Worm (Caenorhabditis elegans) whole organism, young adult: ENCODE data around the gene F22B5.5.

Experiments used
- B0035.1 ChIP-seq: sonication (generic microtip); optimal IDR thresholded peaks from 2 replicates; lab custom pipeline; 2016; ENCODE audit warnings: missing genetic modification characterization, mild to moderate bottlenecking, missing compliant biosample characterization, missing genotype, missing genetic modification reagents
- C17E4.6 ChIP-seq: fragments of 200-800 bp; sonication (Bioruptor generic); IDR thresholded peaks from 2 replicates; pipeline ENCODE4 v1.3.6; 2022; ENCODE audit warnings: missing genetic modification reagents, missing genetic modification characterization, missing compliant biosample characterization
- F57C9.4 ChIP-seq: sonication (generic microtip); optimal IDR thresholded peaks from 2 replicates; lab custom pipeline; 2017; ENCODE audit warnings: mild to moderate bottlenecking, missing genetic modification characterization, missing compliant biosample characterization
- T26A5.8 ChIP-seq: sonication (generic microtip); optimal IDR thresholded peaks from 2 replicates; lab custom pipeline; 2016; ENCODE audit warnings: missing genetic modification characterization, missing compliant biosample characterization
- Y53F4B.3 ChIP-seq: fragments of 200-800 bp; sonication (Bioruptor generic); IDR thresholded peaks from 2 replicates; pipeline ENCODE4 v1.3.6; 2022; ENCODE audit warnings: missing genetic modification reagents, missing genetic modification characterization, missing compliant biosample characterization
- Y53G8AR.9 ChIP-seq: fragments of 200-800 bp; sonication (Bioruptor generic); conservative IDR thresholded peaks from 2 replicates; pipeline ENCODE4 v1.3.6; 2022; ENCODE audit warnings: missing genetic modification reagents, missing genetic modification characterization, missing compliant biosample characterization
- Y79H2A.3 ChIP-seq: fragments of 200-800 bp; sonication (Bioruptor generic); conservative IDR thresholded peaks from 2 replicates; pipeline ENCODE4 v1.3.6; 2022; ENCODE audit warnings: missing genetic modification reagents, missing genetic modification characterization, missing compliant biosample characterization
- ZK185.1 ChIP-seq: sonication (generic microtip); optimal IDR thresholded peaks from 2 replicates; lab custom pipeline; 2016; ENCODE audit warnings: mild to moderate bottlenecking, missing genetic modification characterization, missing compliant biosample characterization; ENCODE audit not compliant: poor library complexity, severe bottlenecking
- akir-1 ChIP-seq: fragments of 200-800 bp; sonication (Bioruptor generic); optimal IDR thresholded peaks from 2 replicates; lab custom pipeline; 2018; ENCODE audit warnings: mild to moderate bottlenecking, missing genetic modification characterization, moderate library complexity, missing compliant biosample characterization
- aptf-3 ChIP-seq: fragments of 200-800 bp; sonication (Bioruptor generic); IDR thresholded peaks from 2 replicates; pipeline ENCODE4 v1.3.6; 2022; ENCODE audit warnings: missing genetic modification characterization, missing compliant biosample characterization
- attf-3 ChIP-seq: fragments of 200-800 bp; sonication (Bioruptor generic); conservative IDR thresholded peaks from 2 replicates; pipeline ENCODE4 v1.3.6; 2022; ENCODE audit warnings: missing genetic modification reagents, missing genetic modification characterization, missing compliant biosample characterization
- bed-2 ChIP-seq: fragments of 200-800 bp; sonication (Bioruptor generic); IDR thresholded peaks from 2 replicates; pipeline ENCODE4 v1.3.6; 2022; ENCODE audit warnings: missing genetic modification reagents, missing genetic modification characterization, missing compliant biosample characterization
- cebp-1 ChIP-seq, 2 experiments: fragments of 200-800 bp in 1 of 2; sonication (Bioruptor generic) in 1 of 2; sonication (generic microtip) in 1 of 2; IDR thresholded peaks in 1 of 2; optimal IDR thresholded peaks in 1 of 2; 2 replicates each; pipeline versions ENCODE4 v1.3.6 to Lab custom; 2017 to 2022; ENCODE audit warnings: missing compliant biosample characterization in 2 of 2, missing genetic modification characterization in 2 of 2, mild to moderate bottlenecking in 1 of 2, missing genetic modification reagents in 1 of 2, moderate library complexity in 1 of 2
- ceh-27 ChIP-seq: fragments of 200-800 bp; sonication (Bioruptor generic); optimal IDR thresholded peaks from 2 replicates; lab custom pipeline; 2018; ENCODE audit warnings: mild to moderate bottlenecking, missing genetic modification characterization, moderate library complexity, missing compliant biosample characterization
- egrh-3 ChIP-seq: fragments of 200-800 bp; sonication (Bioruptor generic); IDR thresholded peaks from 2 replicates; pipeline ENCODE4 v1.3.6; 2022; ENCODE audit warnings: missing genetic modification reagents, missing genetic modification characterization, missing compliant biosample characterization
- ets-4 ChIP-seq: fragments of 200-800 bp; sonication (Bioruptor generic); optimal IDR thresholded peaks from 2 replicates; lab custom pipeline; 2018; ENCODE audit warnings: mild to moderate bottlenecking, missing genetic modification characterization, missing compliant biosample characterization
- fkh-3 ChIP-seq: sonication (generic microtip); optimal IDR thresholded peaks from 2 replicates; lab custom pipeline; 2016; ENCODE audit warnings: mild to moderate bottlenecking, missing genetic modification characterization, missing compliant biosample characterization
- him-1 ChIP-seq: sonication (generic microtip); optimal IDR thresholded peaks from 2 replicates; lab custom pipeline; 2016; ENCODE audit warnings: missing genotype, missing genetic modification reagents, missing genetic modification characterization, missing compliant biosample characterization
- hlh-26 ChIP-seq: fragments of 200-800 bp; sonication (Bioruptor generic); conservative IDR thresholded peaks from 2 replicates; pipeline ENCODE4 v1.3.6; 2022; ENCODE audit warnings: missing genetic modification reagents, missing genetic modification characterization, missing compliant biosample characterization
- hmg-1.2 ChIP-seq: fragments of 200-800 bp; sonication (Bioruptor generic); IDR thresholded peaks from 2 replicates; pipeline ENCODE4 v1.3.6; 2022; ENCODE audit warnings: missing genetic modification reagents, missing genetic modification characterization, missing compliant biosample characterization
- hmg-20 ChIP-seq: fragments of 200-800 bp; sonication (Bioruptor generic); IDR thresholded peaks from 2 replicates; pipeline ENCODE4 v1.3.6; 2022; ENCODE audit warnings: missing genetic modification reagents, missing genetic modification characterization, missing compliant biosample characterization
- let-607 ChIP-seq, 2 experiments: fragments of 200-800 bp in 1 of 2; sonication (Bioruptor generic) in 1 of 2; sonication (generic microtip) in 1 of 2; optimal IDR thresholded peaks; 2 replicates each; lab custom pipeline; 2016 to 2018; ENCODE audit warnings: mild to moderate bottlenecking in 2 of 2, missing compliant biosample characterization in 2 of 2, missing genetic modification characterization in 2 of 2, moderate library complexity in 2 of 2, missing genotype in 1 of 2
- lin-40 ChIP-seq: sonication (generic microtip); optimal IDR thresholded peaks from 2 replicates; lab custom pipeline; 2016; ENCODE audit warnings: missing genetic modification characterization, mild to moderate bottlenecking, missing compliant biosample characterization, missing genotype, missing genetic modification reagents
- lin-54 ChIP-seq: fragments of 200-800 bp; sonication (Bioruptor generic); optimal IDR thresholded peaks from 2 replicates; lab custom pipeline; 2018; ENCODE audit warnings: mild to moderate bottlenecking, missing genetic modification characterization, missing compliant biosample characterization
- lsl-1 ChIP-seq: fragments of 200-800 bp; sonication (Bioruptor generic); optimal IDR thresholded peaks from 2 replicates; lab custom pipeline; 2018; ENCODE audit warnings: mild to moderate bottlenecking, missing genetic modification characterization, moderate library complexity, missing compliant biosample characterization
- lsy-27 ChIP-seq: sonication (generic microtip); optimal IDR thresholded peaks from 2 replicates; lab custom pipeline; 2017; ENCODE audit warnings: missing genetic modification characterization, mild to moderate bottlenecking, missing compliant biosample characterization, antibody characterized with exemption, missing genotype, borderline replicate concordance; ENCODE audit not compliant: insufficient read depth
- madf-10 ChIP-seq: sonication (generic microtip); optimal IDR thresholded peaks from 2 replicates; lab custom pipeline; 2016; ENCODE audit warnings: mild to moderate bottlenecking, missing genetic modification characterization, missing compliant biosample characterization
- madf-3 ChIP-seq: fragments of 200-800 bp; sonication (Bioruptor generic); IDR thresholded peaks from 2 replicates; pipeline ENCODE4 v1.3.6; 2022; ENCODE audit warnings: missing genetic modification reagents, missing genetic modification characterization, missing compliant biosample characterization
- madf-8 ChIP-seq: fragments of 200-800 bp; sonication (Bioruptor generic); conservative IDR thresholded peaks from 2 replicates; pipeline ENCODE4 v1.3.6; 2022; ENCODE audit warnings: missing genetic modification reagents, missing genetic modification characterization, missing compliant biosample characterization
- mxl-1 ChIP-seq: sonication (generic microtip); optimal IDR thresholded peaks from 2 replicates; lab custom pipeline; 2016; ENCODE audit warnings: missing genetic modification characterization, missing compliant biosample characterization
- nhr-27 ChIP-seq: fragments of 200-800 bp; sonication (Bioruptor generic); optimal IDR thresholded peaks from 2 replicates; lab custom pipeline; 2018; ENCODE audit warnings: mild to moderate bottlenecking, missing genetic modification characterization, moderate library complexity, missing compliant biosample characterization
- nhr-80 ChIP-seq: sonication (generic microtip); optimal IDR thresholded peaks from 2 replicates; lab custom pipeline; 2016; ENCODE audit warnings: missing genetic modification characterization, missing compliant biosample characterization
- nhr-90 ChIP-seq: sonication (generic microtip); optimal IDR thresholded peaks from 2 replicates; lab custom pipeline; 2016; ENCODE audit warnings: missing genotype, mild to moderate bottlenecking, missing genetic modification characterization, missing compliant biosample characterization
- rcor-1 ChIP-seq: fragments of 200-800 bp; sonication (Bioruptor generic); IDR thresholded peaks from 2 replicates; pipeline ENCODE4 v1.3.6; 2022; ENCODE audit warnings: missing genetic modification reagents, missing genetic modification characterization, missing compliant biosample characterization
- repo-1 ChIP-seq: sonication (generic microtip); optimal IDR thresholded peaks from 2 replicates; lab custom pipeline; 2017; ENCODE audit warnings: mild to moderate bottlenecking, missing genetic modification characterization, missing compliant biosample characterization
- rpc-1 ChIP-seq, 2 experiments: fragments of 150-350 bp in 1 of 2; sonication (generic microtip) in 1 of 2; optimal IDR thresholded peaks; 2 replicates each; lab custom pipeline; 2014 to 2018; ENCODE audit warnings: missing biosample characterization in 1 of 2, missing genetic modification characterization in 1 of 2, missing genetic modification reagents in 1 of 2, missing genotype in 1 of 2
- snpc-1.1 ChIP-seq: sonication (generic microtip); optimal IDR thresholded peaks from 2 replicates; lab custom pipeline; 2017; ENCODE audit warnings: missing genetic modification characterization, mild to moderate bottlenecking, missing compliant biosample characterization, antibody characterized with exemption, moderate library complexity, missing genotype, missing genetic modification reagents; ENCODE audit not compliant: insufficient read depth
- tlf-1 ChIP-seq: fragments of 200-800 bp; sonication (Bioruptor generic); optimal IDR thresholded peaks from 2 replicates; lab custom pipeline; 2018; ENCODE audit warnings: mild to moderate bottlenecking, missing genetic modification characterization, missing compliant biosample characterization
- ztf-25 ChIP-seq: fragments of 200-800 bp; sonication (Bioruptor generic); IDR thresholded peaks from 2 replicates; pipeline ENCODE4 v1.3.6; 2022; ENCODE audit warnings: missing genetic modification reagents, missing genetic modification characterization, missing compliant biosample characterization
- ztf-26 ChIP-seq: sonication (generic microtip); optimal IDR thresholded peaks from 2 replicates; lab custom pipeline; 2017; ENCODE audit warnings: missing genetic modification characterization, missing compliant biosample characterization

F22B5.5 gene

DNA sequence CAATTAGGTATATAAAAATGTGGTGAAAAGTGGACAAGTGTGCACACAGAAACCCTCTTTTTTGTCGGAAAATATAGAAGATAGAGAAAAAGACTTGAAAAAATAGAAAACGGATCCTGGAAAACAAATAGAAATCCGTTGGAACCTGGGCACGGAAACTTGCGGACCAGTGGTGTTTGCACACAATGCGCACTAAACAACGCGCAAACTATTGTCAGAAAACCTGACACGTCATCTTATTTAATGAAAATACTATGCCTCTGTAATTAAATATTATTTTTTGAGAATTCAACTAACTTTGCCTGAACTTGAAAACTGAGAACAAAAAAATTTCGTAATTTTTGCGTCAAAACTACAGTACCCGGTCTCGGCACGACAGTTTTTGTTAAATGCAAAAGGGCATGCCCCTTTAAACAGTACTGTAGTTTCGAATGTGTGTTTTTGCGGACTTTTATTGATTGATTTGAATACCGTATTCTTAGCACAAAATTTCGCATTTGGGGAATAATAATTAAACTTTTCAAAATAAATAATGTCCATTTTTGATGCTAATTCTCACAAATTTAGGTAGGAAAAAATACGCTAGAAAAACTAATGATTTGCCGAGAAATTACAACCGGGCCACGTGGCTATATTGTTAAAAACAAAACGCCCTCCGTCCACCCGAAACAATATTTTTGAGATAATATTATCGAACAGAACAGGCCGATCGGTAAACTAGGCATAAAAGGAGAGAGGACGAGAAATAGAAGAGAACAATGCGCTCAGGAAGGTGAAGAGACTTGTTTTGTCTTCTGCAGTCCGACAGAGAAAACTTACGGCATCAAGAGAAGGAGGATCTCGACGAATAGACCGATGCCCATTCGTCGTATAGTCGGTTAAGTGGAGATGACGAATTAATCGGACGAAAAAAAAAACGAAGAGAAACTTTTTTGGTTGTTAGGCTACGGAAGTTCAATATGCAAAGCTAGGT, 25.2 kb downstream of the F22B5.5 start (continued):
- TF ChIP-seq lin-54: peak; percentile 47
- TF ChIP-seq hmg-1.2 (GFP tag; lab: Robert Waterston, UW): peak; percentile 15; the same call in 1 of the 2 replicates
- no peak for TF ChIP-seq egrh-3 (GFP tag; lab: Robert Waterston, UW)
- no peak for TF ChIP-seq mxl-1 (tag; lab: Kevin White, UChicago)
- no peak for TF ChIP-seq cebp-1 (GFP tag; IDR thresholded peaks at IDR 0.05; lab: Robert Waterston, UW)
- no peak for TF ChIP-seq cebp-1 (tag; optimal IDR thresholded peaks at IDR 0.05; lab: Kevin White, UChicago)
- no peak for TF ChIP-seq nhr-90
- no peak for TF ChIP-seq rcor-1
- no peak for TF ChIP-seq lsy-27
- TF ChIP-seq Y53F4B.3 (GFP tag; lab: Robert Waterston, UW): no peak
- TF ChIP-seq fkh-3: no peak
- no peak for TF ChIP-seq nhr-27 (tag; lab: Kevin White, UChicago)
- no peak for TF ChIP-seq him-1 (tag; lab: Kevin White, UChicago)
- TF ChIP-seq nhr-80 (tag; lab: Kevin White, UChicago): no peak
- no peak for TF ChIP-seq B0035.1 (tag; lab: Kevin White, UChicago)
- no peak for TF ChIP-seq lin-40 (tag; lab: Kevin White, UChicago)
- TF ChIP-seq madf-10 (tag; lab: Kevin White, UChicago): no peak
- no peak for TF ChIP-seq T26A5.8 (tag; lab: Kevin White, UChicago)
- peak; percentile 98 for TF ChIP-seq lsl-1 (GFP tag; lab: Kevin White, UChicago)
- no peak for TF ChIP-seq aptf-3
- TF ChIP-seq Y79H2A.3: no peak
- no peak for TF ChIP-seq rpc-1 (optimal IDR thresholded peaks at IDR 0.05; lab: Kevin White, UChicago)
- no peak for TF ChIP-seq rpc-1 (tag; optimal IDR thresholded peaks at IDR 0.05; lab: Kevin White, UChicago)
- no peak for TF ChIP-seq F57C9.4 (tag; lab: Kevin White, UChicago)
- TF ChIP-seq ztf-26 (tag; lab: Kevin White, UChicago): no peak
- TF ChIP-seq ets-4: no peak
- TF ChIP-seq ztf-25 (GFP tag; lab: Robert Waterston, UW): no peak
- no peak for TF ChIP-seq akir-1 (GFP tag; lab: Kevin White, UChicago)
- no peak for TF ChIP-seq ZK185.1 (tag; lab: Kevin White, UChicago)
- TF ChIP-seq Y53G8AR.9 (GFP tag; lab: Robert Waterston, UW): no peak
- TF ChIP-seq ceh-27 (GFP tag; lab: Kevin White, UChicago): no peak
- peak; percentile 64 for TF ChIP-seq madf-8 (GFP tag; lab: Robert Waterston, UW)
- no peak for TF ChIP-seq snpc-1.1 (tag; lab: Kevin White, UChicago)
- TF ChIP-seq let-607 (tag; optimal IDR thresholded peaks at IDR 0.05; lab: Kevin White, UChicago): peak; percentile 79 to 85
- no peak for TF ChIP-seq hmg-20 (GFP tag; lab: Robert Waterston, UW)
- no peak for TF ChIP-seq tlf-1 (GFP tag; lab: Kevin White, UChicago)
- TF ChIP-seq repo-1 (tag; lab: Kevin White, UChicago): no peak
- TF ChIP-seq madf-3 (GFP tag; lab: Robert Waterston, UW): no peak
- no peak for TF ChIP-seq hlh-26
- TF ChIP-seq attf-3: no peak
- TF ChIP-seq C17E4.6: no peak
- TF ChIP-seq bed-2 (GFP tag; lab: Robert Waterston, UW): no peak
